Worm (Caenorhabditis elegans) whole organism, L4/young adult: ENCODE measurements around the gene pgp-13.

Source experiments
- W03F9.2 ChIP-seq: fragments of 150-350 bp; optimal IDR thresholded peaks from 2 replicates; lab custom pipeline; 2014; ENCODE audit warnings: missing biosample characterization, missing genetic modification characterization
- him-1 ChIP-seq: sonication (generic microtip); optimal IDR thresholded peaks from 2 replicates; lab custom pipeline; 2016; ENCODE audit warnings: missing genotype, missing genetic modification reagents, missing genetic modification characterization, missing compliant biosample characterization

ce11 chrX:12759642-12760041, 21.1 kb downstream of the pgp-13 start:
- TF ChIP-seq him-1 (tag; lab: Kevin White, UChicago) (no peak), W03F9.2 (tag; lab: Kevin White, UChicago) (no peak)
